Fruit fly (Drosophila melanogaster): ENCODE measurements around the gene Ptpmeg.

The Ptpmeg gene

DNA sequence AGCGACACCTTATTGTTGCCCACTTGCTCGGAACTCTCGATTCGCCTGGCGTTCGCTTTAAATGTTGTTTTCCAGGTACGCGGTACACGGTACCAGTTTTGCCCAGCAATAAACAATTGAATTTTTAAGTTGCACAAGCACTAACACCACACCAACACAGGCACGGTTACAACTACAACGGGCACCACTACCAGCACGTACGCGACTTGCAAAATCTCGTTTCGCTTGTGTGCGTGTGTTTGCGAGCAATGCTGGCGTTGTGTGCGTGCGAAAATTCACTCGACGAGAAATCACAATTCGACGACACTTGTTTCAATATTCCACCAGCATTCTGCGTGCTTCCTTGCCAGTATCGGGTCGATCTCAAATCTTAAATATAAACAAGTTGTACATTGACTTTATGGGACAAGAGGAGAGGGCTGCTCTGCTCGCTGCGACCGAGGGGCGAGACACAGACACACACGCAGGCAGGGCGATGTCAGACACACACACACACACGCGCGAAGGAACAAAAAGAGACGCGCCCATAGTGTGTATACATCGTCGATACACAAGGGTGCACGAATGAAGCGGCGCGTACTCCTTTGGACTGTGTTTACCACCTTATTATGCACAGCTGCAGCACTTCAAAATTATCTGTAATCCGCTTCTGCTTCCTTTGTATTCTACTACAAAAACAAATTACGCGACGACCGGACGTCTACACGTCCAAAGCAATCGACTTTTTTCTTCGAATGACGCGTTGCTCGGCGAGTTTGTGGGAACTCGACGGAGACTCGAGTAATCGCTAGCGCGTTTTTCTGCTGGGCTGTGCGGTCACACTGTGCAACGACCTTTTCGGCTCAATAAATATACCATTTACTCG, 8.5 kb upstream of the Ptpmeg start, which contains the start of gene fwd (continued):
- TF ChIP-seq Atf6 (GFP tag; IDR thresholded peaks at IDR 0.05) (peak; percentile 50), CG6654 (GFP tag; optimal IDR thresholded peaks at IDR 0.05) (no peak), CG4707 (GFP tag; optimal IDR thresholded peaks at IDR 0.05) (no peak), CG13296 (GFP tag; optimal IDR thresholded peaks at IDR 0.05) (peak; percentile 18), CG15696 (tag; optimal IDR thresholded peaks at IDR 0.05) (no peak), cwo (GFP tag; optimal IDR thresholded peaks at IDR 0.05) (peak; percentile 19), bsh (GFP tag; optimal IDR thresholded peaks at IDR 0.05) (peak in 1 of 2 experiments; percentile 28), Lim3 (GFP tag; IDR thresholded peaks at IDR 0.05) (no peak), CG2889 (GFP tag; IDR thresholded peaks at IDR 0.05) (no peak), Neu2 (GFP tag; optimal IDR thresholded peaks at IDR 0.05; ENCODE audit: borderline replicate concordance) (no peak), btn (GFP tag; optimal IDR thresholded peaks at IDR 0.05) (no peak), bcd (GFP tag; optimal IDR thresholded peaks at IDR 0.05) (no peak), CG1603 (tag; optimal IDR thresholded peaks at IDR 0.05) (peak; percentile 85), stwl (tag; optimal IDR thresholded peaks at IDR 0.05) (peak; percentile 67), CG7372 (GFP tag; IDR thresholded peaks at IDR 0.05) (no peak), CG9876 (GFP tag; optimal IDR thresholded peaks at IDR 0.05) (no peak), Oli (tag; optimal IDR thresholded peaks at IDR 0.05) (no peak), Dip3 (GFP tag; optimal IDR thresholded peaks at IDR 0.05) (no peak), Lhr (GFP tag; optimal IDR thresholded peaks at IDR 0.05) (peak; percentile 78), grau (tag; optimal IDR thresholded peaks at IDR 0.05) (peak; percentile 46), sob (GFP tag; IDR thresholded peaks at IDR 0.05) (peak; percentile 15; the same call in 1 of the 2 replicates), otp (GFP tag; IDR thresholded peaks at IDR 0.05) (no peak), CG12104 (GFP tag; optimal IDR thresholded peaks at IDR 0.05) (no peak), HmgZ (tag; optimal IDR thresholded peaks at IDR 0.05) (peak; percentile 85), CG6689 (GFP tag; IDR thresholded peaks at IDR 0.05) (no peak), CG6765 (GFP tag; optimal IDR thresholded peaks at IDR 0.05) (peak; percentile 28), C15 (GFP tag; IDR thresholded peaks at IDR 0.05) (no peak), Trl (optimal IDR thresholded peaks at IDR 0.05) (no peak), Trl (GFP tag; optimal IDR thresholded peaks at IDR 0.05) (no peak)

DNA sequence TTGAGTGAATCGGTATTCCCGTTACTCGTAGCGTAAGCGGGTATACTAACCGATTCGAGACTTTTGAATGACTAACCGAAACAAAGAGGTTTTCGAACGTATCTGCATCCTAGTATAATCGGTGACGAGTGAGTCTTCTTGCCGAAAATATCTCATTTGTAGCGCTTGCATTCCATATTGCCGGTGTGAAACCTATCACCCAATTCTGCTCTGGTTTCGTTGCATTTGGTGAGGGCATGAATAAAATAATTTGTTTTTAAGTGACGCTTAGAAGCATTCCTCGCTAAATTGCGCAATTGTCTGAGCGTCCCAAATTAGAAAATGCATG, 7.9 kb upstream of the Ptpmeg start:
- TF ChIP-seq ara (GFP tag; IDR thresholded peaks at IDR 0.05) (no peak; the same call in 1 of the 2 replicates), CTCF (GFP tag; optimal IDR thresholded peaks at IDR 0.05) (no peak), D (optimal IDR thresholded peaks at IDR 0.05) (peak; percentile 17), D (GFP tag; optimal IDR thresholded peaks at IDR 0.05) (no peak), CG2116 (GFP tag; optimal IDR thresholded peaks at IDR 0.05) (no peak), CG8478 (optimal IDR thresholded peaks at IDR 0.05) (no peak), Sry-δ (GFP tag; optimal IDR thresholded peaks at IDR 0.05) (no peak), pho (GFP tag; optimal IDR thresholded peaks at IDR 0.05) (no peak), CG12659 (GFP tag; optimal IDR thresholded peaks at IDR 0.05) (no peak), Myb (GFP tag; optimal IDR thresholded peaks at IDR 0.05) (peak; percentile 65), CG10462 (GFP tag; optimal IDR thresholded peaks at IDR 0.05) (peak; percentile 60), sima (GFP tag; optimal IDR thresholded peaks at IDR 0.05) (no peak), CG31441 (GFP tag; IDR thresholded peaks at IDR 0.05) (no peak), tin (GFP tag; optimal IDR thresholded peaks at IDR 0.05) (no peak), salm (tag; optimal IDR thresholded peaks at IDR 0.05) (no peak), sens-2 (GFP tag; IDR thresholded peaks at IDR 0.05) (no peak), bcd (GFP tag; optimal IDR thresholded peaks at IDR 0.05) (no peak), Ets97D (GFP tag; optimal IDR thresholded peaks at IDR 0.05) (no peak), NC2β (GFP tag; optimal IDR thresholded peaks at IDR 0.05) (no peak), CG18476 (GFP tag; optimal IDR thresholded peaks at IDR 0.05) (no peak), CG1647 (GFP tag; optimal IDR thresholded peaks at IDR 0.05) (no peak), sens (GFP tag) (peak; percentile 63), Asciz (GFP tag; optimal IDR thresholded peaks at IDR 0.05) (no peak), tup (GFP tag; optimal IDR thresholded peaks at IDR 0.05) (no peak), CG32767 (GFP tag; IDR thresholded peaks at IDR 0.05) (no peak)

Data from whole organism, embryonic.